Fruit fly (Drosophila melanogaster) whole organism, embryonic: Measurements from ENCODE around the gene CG10492.

Source experiments
- ATbp ChIP-seq: fragments of 200-800 bp; sonication (Bioruptor generic); optimal IDR thresholded peaks from 2 replicates; lab custom pipeline; 2017; ENCODE audit warnings: missing biosample characterization, mild to moderate bottlenecking, missing genetic modification characterization, missing genetic modification reagents
- Bdp1 ChIP-seq: fragments of 200-800 bp; sonication (Bioruptor generic); optimal IDR thresholded peaks from 3 replicates; lab custom pipeline; 2016; ENCODE audit warnings: missing biosample characterization, missing genetic modification characterization
- BtbVII ChIP-seq: fragments of 200-800 bp; sonication (Bioruptor generic); optimal IDR thresholded peaks from 3 replicates; lab custom pipeline; 2017; ENCODE audit warnings: missing biosample characterization, mild to moderate bottlenecking, missing genetic modification characterization
- CG10267 ChIP-seq: fragments of 200-800 bp; sonication (Bioruptor generic); optimal IDR thresholded peaks from 2 replicates; lab custom pipeline; 2018; ENCODE audit warnings: missing biosample characterization, mild to moderate bottlenecking, missing genetic modification characterization, moderate library complexity
- CG10543 ChIP-seq: fragments of 200-800 bp; sonication (Bioruptor generic); optimal IDR thresholded peaks from 3 replicates; lab custom pipeline; 2017; ENCODE audit warnings: missing biosample characterization, mild to moderate bottlenecking, missing genetic modification characterization, moderate library complexity
- CG11093 ChIP-seq: fragments of 200-800 bp; sonication (Bioruptor generic); IDR thresholded peaks from 3 replicates; pipeline ENCODE4 v1.3.6; 2022; ENCODE audit warnings: missing biosample characterization, missing genetic modification characterization
- CG11504 ChIP-seq: fragments of 200-800 bp; sonication (Bioruptor generic); optimal IDR thresholded peaks from 3 replicates; lab custom pipeline; 2019; ENCODE audit warnings: missing biosample characterization, mild to moderate bottlenecking, missing genetic modification characterization, moderate library complexity
- CG12104 ChIP-seq: fragments of 200-800 bp; sonication (Bioruptor generic); optimal IDR thresholded peaks from 3 replicates; lab custom pipeline; 2016; ENCODE audit warnings: missing biosample characterization, missing genetic modification characterization
- CG1233 ChIP-seq: fragments of 200-800 bp; sonication (Bioruptor generic); optimal IDR thresholded peaks from 4 replicates; lab custom pipeline; 2018; ENCODE audit warnings: missing biosample characterization, mild to moderate bottlenecking, missing genetic modification characterization
- CG15269 ChIP-seq: fragments of 200-800 bp; sonication (Bioruptor generic); optimal IDR thresholded peaks from 2 replicates; lab custom pipeline; 2018; ENCODE audit warnings: missing biosample characterization, mild to moderate bottlenecking, missing genetic modification characterization, moderate library complexity
- CG15601 ChIP-seq: fragments of 200-800 bp; sonication (Bioruptor generic); optimal IDR thresholded peaks from 3 replicates; lab custom pipeline; 2019; ENCODE audit warnings: missing biosample characterization, mild to moderate bottlenecking, missing genetic modification characterization, moderate library complexity
- CG16815 ChIP-seq: fragments of 200-800 bp; sonication (Bioruptor generic); optimal IDR thresholded peaks from 3 replicates; lab custom pipeline; 2017; ENCODE audit warnings: missing biosample characterization, mild to moderate bottlenecking, missing genetic modification characterization
- CG17359 ChIP-seq: fragments of 200-800 bp; sonication (Bioruptor generic); optimal IDR thresholded peaks from 3 replicates; lab custom pipeline; 2018; ENCODE audit warnings: missing biosample characterization, mild to moderate bottlenecking, missing genetic modification characterization, moderate library complexity
- CG18262 ChIP-seq: fragments of 200-800 bp; optimal IDR thresholded peaks from 3 replicates; lab custom pipeline; 2019; ENCODE audit warnings: missing biosample characterization, mild to moderate bottlenecking, missing genetic modification characterization, moderate library complexity
- CG18599 ChIP-seq: fragments of 200-800 bp; sonication (Bioruptor generic); optimal IDR thresholded peaks from 3 replicates; lab custom pipeline; 2017; ENCODE audit warnings: missing biosample characterization, missing genetic modification characterization, mild to moderate bottlenecking, moderate library complexity, missing genetic modification reagents
- CG18764 ChIP-seq: fragments of 200-800 bp; sonication (Bioruptor generic); optimal IDR thresholded peaks from 3 replicates; lab custom pipeline; 2016; ENCODE audit warnings: missing biosample characterization, missing genetic modification characterization
- CG2120 ChIP-seq: fragments of 200-800 bp; sonication (Bioruptor generic); optimal IDR thresholded peaks from 3 replicates; lab custom pipeline; 2016; ENCODE audit warnings: missing biosample characterization, missing genetic modification characterization
- CG2712 ChIP-seq: fragments of 200-800 bp; optimal IDR thresholded peaks from 3 replicates; lab custom pipeline; 2019; ENCODE audit warnings: missing biosample characterization, mild to moderate bottlenecking, missing genetic modification characterization, moderate library complexity
- CG30403 ChIP-seq: fragments of 200-800 bp; sonication (Bioruptor generic); optimal IDR thresholded peaks from 3 replicates; lab custom pipeline; 2016; ENCODE audit warnings: missing biosample characterization, missing genetic modification characterization
- CG6254 ChIP-seq: fragments of 200-800 bp; sonication (Bioruptor generic); optimal IDR thresholded peaks from 3 replicates; lab custom pipeline; 2017; ENCODE audit warnings: mild to moderate bottlenecking, missing biosample characterization, missing genetic modification reagents, missing genetic modification characterization
- CG6791 ChIP-seq: fragments of 200-800 bp; sonication (Bioruptor generic); IDR thresholded peaks from 3 replicates; pipeline ENCODE4 v1.3.6; 2022; ENCODE audit warnings: missing biosample characterization, missing genetic modification characterization; ENCODE audit not compliant: partially characterized antibody
- CG7271 ChIP-seq: fragments of 200-800 bp; sonication (Bioruptor generic); optimal IDR thresholded peaks from 2 replicates; lab custom pipeline; 2018; ENCODE audit warnings: missing biosample characterization, mild to moderate bottlenecking, missing genetic modification characterization, moderate library complexity
- CG7786 ChIP-seq: fragments of 200-800 bp; sonication (Bioruptor generic); optimal IDR thresholded peaks from 2 replicates; lab custom pipeline; 2016; ENCODE audit warnings: missing biosample characterization, missing genetic modification characterization
- CG8924 ChIP-seq: fragments of 200-800 bp; optimal IDR thresholded peaks from 3 replicates; lab custom pipeline; 2019; ENCODE audit warnings: missing biosample characterization, mild to moderate bottlenecking, missing genetic modification characterization, moderate library complexity
- CG9727 ChIP-seq: fragments of 200-800 bp; sonication (Bioruptor generic); optimal IDR thresholded peaks from 3 replicates; lab custom pipeline; 2017; ENCODE audit warnings: missing biosample characterization, mild to moderate bottlenecking, missing genetic modification characterization
- Deaf1 ChIP-seq: fragments of 200-800 bp; optimal IDR thresholded peaks from 3 replicates; lab custom pipeline; 2019; ENCODE audit warnings: missing biosample characterization, mild to moderate bottlenecking, missing genetic modification characterization, moderate library complexity
- Dip2 ChIP-seq: fragments of 200-800 bp; sonication (Bioruptor generic); IDR thresholded peaks from 2 replicates; pipeline ENCODE4 v1.3.6; 2022; ENCODE audit warnings: missing biosample characterization, missing genetic modification characterization
- Elba2 ChIP-seq: fragments of 200-800 bp; sonication (Bioruptor generic); optimal IDR thresholded peaks from 3 replicates; lab custom pipeline; 2016; ENCODE audit warnings: missing biosample characterization, missing genetic modification characterization
- HLH54F ChIP-seq: fragments of 200-800 bp; sonication (Bioruptor generic); optimal IDR thresholded peaks from 3 replicates; lab custom pipeline; 2016; ENCODE audit warnings: missing biosample characterization, missing genetic modification characterization
- Hey ChIP-seq: fragments of 200-800 bp; sonication (Bioruptor generic); optimal IDR thresholded peaks from 3 replicates; lab custom pipeline; 2018; ENCODE audit warnings: missing biosample characterization, mild to moderate bottlenecking, missing genetic modification characterization
- Hr51 ChIP-seq, 2 experiments: fragments of 200-800 bp; sonication (Bioruptor generic); optimal IDR thresholded peaks; 2 replicates in 1 of 2; 3 replicates in 1 of 2; lab custom pipeline; 2016 to 2018; ENCODE audit warnings: missing biosample characterization in 2 of 2, missing genetic modification characterization in 2 of 2, mild to moderate bottlenecking in 1 of 2, moderate library complexity in 1 of 2
- Med ChIP-seq: fragments of 200-800 bp; sonication (Bioruptor generic); peaks from one replicate; lab custom pipeline; 2016; ENCODE audit warnings: missing biosample characterization, missing genetic modification characterization, mild to moderate bottlenecking, inconsistent platforms, moderate library complexity
- Myb ChIP-seq: fragments of 200-800 bp; sonication (Bioruptor generic); optimal IDR thresholded peaks from 2 replicates; lab custom pipeline; 2016; ENCODE audit warnings: missing biosample characterization, missing genetic modification characterization
- NfI ChIP-seq: fragments of 200-800 bp; sonication (Bioruptor generic); optimal IDR thresholded peaks from 3 replicates; lab custom pipeline; 2018; ENCODE audit warnings: missing biosample characterization, mild to moderate bottlenecking, missing genetic modification characterization, moderate library complexity
- Poxn ChIP-seq: fragments of 200-800 bp; sonication (Bioruptor generic); IDR thresholded peaks from 2 replicates; pipeline ENCODE4 v1.3.6; 2022; ENCODE audit warnings: missing biosample characterization, missing genetic modification characterization
- Ptx1 ChIP-seq: fragments of 200-800 bp; sonication (Bioruptor generic); IDR thresholded peaks from 2 replicates; pipeline ENCODE4 v1.3.6; 2022; ENCODE audit warnings: missing biosample characterization, missing genetic modification characterization
- Taf1 ChIP-seq: fragments of 200-800 bp; sonication (Bioruptor generic); IDR thresholded peaks from 2 replicates; pipeline ENCODE4 v1.3.6; 2022; ENCODE audit warnings: missing biosample characterization, missing genetic modification characterization
- Xbp1 ChIP-seq: fragments of 200-800 bp; sonication (Bioruptor generic); optimal IDR thresholded peaks from 3 replicates; lab custom pipeline; 2016; ENCODE audit warnings: missing biosample characterization, mild to moderate bottlenecking, missing genetic modification characterization
- abd-A ChIP-seq: fragments of 200-800 bp; sonication (Bioruptor generic); optimal IDR thresholded peaks from 3 replicates; lab custom pipeline; 2019; ENCODE audit warnings: missing biosample characterization, mild to moderate bottlenecking, missing genetic modification characterization, moderate library complexity
- cwo ChIP-seq: fragments of 200-800 bp; sonication (Bioruptor generic); optimal IDR thresholded peaks from 3 replicates; lab custom pipeline; 2017; ENCODE audit warnings: missing biosample characterization, missing genetic modification characterization, mild to moderate bottlenecking, moderate library complexity, missing genetic modification reagents
- dpn ChIP-seq, 2 experiments: fragments of 200-800 bp; sonication (Bioruptor generic); optimal IDR thresholded peaks; 3 replicates each; lab custom pipeline; 2016; ENCODE audit warnings: missing biosample characterization in 2 of 2, missing genetic modification characterization in 2 of 2
- dysf ChIP-seq: fragments of 200-800 bp; sonication (Bioruptor generic); IDR thresholded peaks from 3 replicates; pipeline ENCODE4 v1.3.6; 2022; ENCODE audit warnings: missing biosample characterization, missing genetic modification characterization
- exex ChIP-seq: fragments of 200-800 bp; sonication (Bioruptor generic); optimal IDR thresholded peaks from 4 replicates; lab custom pipeline; 2018; ENCODE audit warnings: missing biosample characterization, mild to moderate bottlenecking, missing genetic modification characterization, moderate library complexity
- lola ChIP-seq, 3 experiments: fragments of >200 bp in 2 of 3; fragments of 200-800 bp in 1 of 3; sonication (Bioruptor generic) in 1 of 3; optimal IDR thresholded peaks; 2 replicates each; lab custom pipeline; 2017 to 2019; ENCODE audit warnings: missing biosample characterization in 3 of 3, missing genetic modification characterization in 3 of 3, mild to moderate bottlenecking in 1 of 3, moderate library complexity in 1 of 3
- mirr ChIP-seq: fragments of 200-800 bp; sonication (Bioruptor generic); optimal IDR thresholded peaks from 3 replicates; lab custom pipeline; 2018; ENCODE audit warnings: missing biosample characterization, mild to moderate bottlenecking, missing genetic modification characterization
- nerfin-1 ChIP-seq: fragments of 200-800 bp; sonication (Bioruptor generic); optimal IDR thresholded peaks from 3 replicates; lab custom pipeline; 2019; ENCODE audit warnings: missing biosample characterization, mild to moderate bottlenecking, missing genetic modification characterization, moderate library complexity
- otp ChIP-seq: fragments of 200-800 bp; sonication (Bioruptor generic); IDR thresholded peaks from 3 replicates; pipeline ENCODE4, ENCODE4 v1.3.6; 2022; ENCODE audit warnings: missing biosample characterization, missing genetic modification characterization
- shn ChIP-seq: fragments of 200-800 bp; sonication (Bioruptor generic); optimal IDR thresholded peaks from 3 replicates; lab custom pipeline; 2016; ENCODE audit warnings: missing biosample characterization, missing genetic modification characterization
- stwl ChIP-seq: fragments of 200-800 bp; sonication (Bioruptor generic); optimal IDR thresholded peaks from 3 replicates; lab custom pipeline; 2018; ENCODE audit warnings: missing biosample characterization, mild to moderate bottlenecking, missing genetic modification characterization, moderate library complexity

CG10492 gene

DNA sequence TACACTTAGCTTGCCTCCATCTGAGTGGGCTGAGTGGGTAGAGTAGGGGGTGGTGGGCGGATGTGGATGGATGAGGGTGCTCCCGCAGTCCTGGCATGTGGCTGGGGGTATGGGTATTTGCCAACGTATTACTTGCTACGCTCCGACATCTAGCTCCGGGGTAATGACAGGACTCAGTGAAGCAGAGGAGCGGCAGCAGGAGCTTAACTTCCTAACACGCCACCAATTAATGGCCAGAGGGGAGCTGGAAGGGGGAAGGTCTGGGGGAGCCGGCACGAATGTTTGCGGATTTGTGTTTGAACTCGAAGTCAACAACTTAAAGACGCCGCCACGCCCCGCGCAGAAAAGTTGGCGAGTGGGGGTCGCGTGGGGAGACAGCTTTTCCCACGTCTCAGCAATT lies 35.6 kb upstream of the CG10492 start (continued):
- TF ChIP-seq nerfin-1 (peak; percentile 19), Elba2 (GFP tag; lab: Kevin White, UChicago) (no peak), Dip2 (GFP tag; lab: Robert Waterston, UW) (no peak), Bdp1 (GFP tag; lab: Kevin White, UChicago) (no peak), CG18599 (GFP tag; lab: Kevin White, UChicago) (peak; percentile 53), Hr51 (GFP tag; optimal IDR thresholded peaks at IDR 0.05; lab: Kevin White, UChicago) (peak in 1 of 2 experiments; percentile 5), CG10543 (GFP tag; lab: Kevin White, UChicago) (peak; percentile 74), Hey (tag; lab: Kevin White, UChicago) (peak; percentile 92), CG16815 (GFP tag; lab: Kevin White, UChicago) (no peak), Med (GFP tag; lab: Kevin White, UChicago) (peak; percentile 7), CG6254 (GFP tag; lab: Kevin White, UChicago) (no peak), CG18764 (no peak), abd-A (tag; lab: Kevin White, UChicago) (peak; percentile 92), Ptx1 (GFP tag; lab: Robert Waterston, UW) (0 out of 2 replicates have a peak, but pooled peaks have one; percentile 18), ATbp (GFP tag; lab: Kevin White, UChicago) (no peak), exex (no peak)

DNA sequence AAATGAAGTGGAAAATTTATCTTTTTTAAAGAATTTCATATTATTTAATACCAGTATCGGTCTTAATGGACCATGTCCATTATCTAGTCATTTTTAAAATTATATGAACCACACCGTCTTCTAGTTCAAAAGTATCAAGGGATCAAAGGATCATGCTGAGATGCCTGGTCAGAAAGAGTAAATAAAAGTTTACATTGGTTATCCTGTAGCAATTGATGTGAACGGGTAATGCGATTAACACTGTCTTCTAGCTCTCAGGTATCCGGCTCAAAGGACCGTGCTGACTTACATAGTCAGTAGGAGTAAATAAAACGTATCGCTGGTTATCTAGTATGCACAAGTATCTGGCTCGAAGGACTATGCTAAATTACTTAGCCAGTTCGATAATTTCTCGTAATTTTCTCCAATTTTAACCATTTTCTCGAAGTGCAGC lies 34.7 kb upstream of the CG10492 start:
- TF ChIP-seq mirr (no peak), NfI (GFP tag; lab: Kevin White, UChicago) (no peak), CG12104 (GFP tag; lab: Kevin White, UChicago) (no peak), otp (GFP tag; lab: Robert Waterston, UW) (no peak), CG15269 (peak; percentile 44), CG9727 (GFP tag; lab: Kevin White, UChicago) (peak; percentile 50), CG15601 (no peak), Taf1 (GFP tag; lab: Robert Waterston, UW) (no peak), lola (GFP tag; optimal IDR thresholded peaks at IDR 0.05; lab: Kevin White, UChicago) (peak in 1 of 3 experiments; percentile 15), CG1233 (GFP tag; lab: Kevin White, UChicago) (peak; percentile 37), shn (GFP tag; lab: Kevin White, UChicago) (no peak), HLH54F (GFP tag; lab: Kevin White, UChicago) (peak; percentile 28), CG7271 (no peak), Poxn (GFP tag; lab: Robert Waterston, UW) (no peak), CG8924 (tag; lab: Kevin White, UChicago) (peak; percentile 28), CG17359 (no peak), CG6791 (GFP tag; lab: Robert Waterston, UW) (no peak), Deaf1 (tag; lab: Kevin White, UChicago) (no peak), CG30403 (GFP tag; lab: Kevin White, UChicago) (peak; percentile 56), CG11093 (GFP tag; lab: Robert Waterston, UW) (no peak), cwo (GFP tag; lab: Kevin White, UChicago) (no peak), CG18262 (tag; lab: Kevin White, UChicago) (peak; percentile 52), CG11504 (tag; lab: Kevin White, UChicago) (peak; percentile 65), Myb (no peak), CG18764 (no peak), dysf (GFP tag; lab: Robert Waterston, UW) (0 out of 3 replicates have a peak, but pooled peaks have one; percentile 32), BtbVII (GFP tag; lab: Kevin White, UChicago) (peak; percentile 18), CG10267 (tag; lab: Kevin White, UChicago) (peak; percentile 14), stwl (tag; lab: Kevin White, UChicago) (no peak), CG7786 (GFP tag; lab: Kevin White, UChicago) (peak; percentile 6), CG2712 (no peak), dpn (GFP tag; optimal IDR thresholded peaks at IDR 0.05; lab: Kevin White, UChicago) (peak in 1 of 2 experiments; percentile 18), CG2120 (GFP tag; lab: Kevin White, UChicago) (peak; percentile 66), Xbp1 (GFP tag; lab: Kevin White, UChicago) (peak; percentile 9)
